Fruit fly (Drosophila melanogaster) whole organism, wandering third instar larva: ENCODE results near the gene AnxB11.

Experiments
- Abd-B ChIP-seq: fragments of >200 bp; optimal IDR thresholded peaks from 2 replicates; lab custom pipeline; 2017; ENCODE audit warnings: missing biosample characterization, missing genetic modification characterization
- CG9705 ChIP-seq: fragments of 200-800 bp; sonication (Bioruptor generic); optimal IDR thresholded peaks from 2 replicates; lab custom pipeline; 2018; ENCODE audit warnings: missing biosample characterization, mild to moderate bottlenecking, missing genetic modification characterization
- Dfd ChIP-seq: fragments of >200 bp; optimal IDR thresholded peaks from 2 replicates; lab custom pipeline; 2017; ENCODE audit warnings: missing biosample characterization, missing genetic modification characterization
- Dif ChIP-seq: fragments of 200-275, 200-300 bp; sonication (Bioruptor generic); optimal IDR thresholded peaks from 2 replicates; lab custom pipeline; 2018; ENCODE audit warnings: missing biosample characterization, missing genetic modification characterization; ENCODE audit not compliant: partially characterized antibody
- GATAd ChIP-seq: sonication (Bioruptor generic); optimal IDR thresholded peaks from 2 replicates; lab custom pipeline; 2016; ENCODE audit warnings: missing biosample characterization, missing genetic modification characterization
- Hr83 ChIP-seq: fragments of 200-300 bp; sonication (Bioruptor generic); optimal IDR thresholded peaks from 2 replicates; lab custom pipeline; 2016; ENCODE audit warnings: missing biosample characterization, mild to moderate bottlenecking, missing genetic modification characterization, moderate library complexity; ENCODE audit not compliant: poor library complexity, severe bottlenecking
- Myc ChIP-seq: fragments of >200 bp; optimal IDR thresholded peaks from 2 replicates; lab custom pipeline; 2017
- N ChIP-seq: fragments of >200 bp; optimal IDR thresholded peaks from 2 replicates; lab custom pipeline; 2018; ENCODE audit warnings: missing biosample characterization, missing external identifiers, missing genetic modification characterization
- OdsH ChIP-seq: fragments of 200-800 bp; sonication (Bioruptor generic); optimal IDR thresholded peaks from 2 replicates; lab custom pipeline; 2016; ENCODE audit warnings: missing biosample characterization, mild to moderate bottlenecking, missing genetic modification characterization
- Rel ChIP-seq, 2 experiments: fragments of 200-800 bp; sonication (Bioruptor generic) in 1 of 2; optimal IDR thresholded peaks; 2 replicates in 1 of 2; 3 replicates in 1 of 2; lab custom pipeline; 2016 to 2019; ENCODE audit warnings: mild to moderate bottlenecking in 2 of 2, missing biosample characterization in 2 of 2, missing genetic modification characterization in 2 of 2, moderate library complexity in 1 of 2
- Vsx2 ChIP-seq: fragments of 200-300, 225-300 bp; sonication (Bioruptor generic); optimal IDR thresholded peaks from 2 replicates; lab custom pipeline; 2018; ENCODE audit warnings: missing biosample characterization, missing genetic modification characterization; ENCODE audit not compliant: partially characterized antibody
- br ChIP-seq: fragments of 200-800 bp; sonication (Bioruptor generic); optimal IDR thresholded peaks from 2 replicates; lab custom pipeline; 2016; ENCODE audit warnings: missing biosample characterization, missing genetic modification characterization
- dl ChIP-seq, 2 experiments: fragments of 175-275, 200-275 bp in 1 of 2; fragments of 200-275 bp in 1 of 2; sonication (Bioruptor generic); optimal IDR thresholded peaks; lab custom pipeline; 2018; ENCODE audit warnings: mild to moderate bottlenecking in 2 of 2, missing biosample characterization in 2 of 2, missing genetic modification characterization in 2 of 2, moderate library complexity in 2 of 2; ENCODE audit not compliant: partially characterized antibody in 2 of 2, insufficient read depth in 1 of 2
- dmrt93B ChIP-seq: fragments of 200-800 bp; sonication (Bioruptor generic); optimal IDR thresholded peaks from 2 replicates; lab custom pipeline; 2018; ENCODE audit warnings: missing biosample characterization, mild to moderate bottlenecking, missing genetic modification characterization
- dsf ChIP-seq: sonication (Bioruptor generic); optimal IDR thresholded peaks from 2 replicates; lab custom pipeline; 2016; ENCODE audit warnings: missing biosample characterization, missing genetic modification characterization, borderline replicate concordance
- ey ChIP-seq: fragments of 200-800 bp; sonication (Bioruptor generic); optimal IDR thresholded peaks from 2 replicates; lab custom pipeline; 2016; ENCODE audit warnings: missing biosample characterization, missing genetic modification characterization
- foxo ChIP-seq, 2 experiments: fragments of 200-800 bp; sonication (Bioruptor generic); optimal IDR thresholded peaks; 2 replicates in 1 of 2; 3 replicates in 1 of 2; lab custom pipeline; 2016 to 2017; ENCODE audit warnings: missing biosample characterization in 2 of 2, missing genetic modification characterization in 2 of 2
- fru ChIP-seq: fragments of 200-800 bp; sonication (Bioruptor generic); optimal IDR thresholded peaks from 3 replicates; lab custom pipeline; 2016; ENCODE audit warnings: missing biosample characterization, mild to moderate bottlenecking, missing genetic modification characterization
- lola ChIP-seq: fragments of >200 bp; optimal IDR thresholded peaks from 2 replicates; lab custom pipeline; 2017; ENCODE audit warnings: missing biosample characterization, missing genetic modification characterization
- psq ChIP-seq: fragments of 200-800 bp; sonication (Bioruptor generic); optimal IDR thresholded peaks from 3 replicates; lab custom pipeline; 2017; ENCODE audit warnings: missing biosample characterization, mild to moderate bottlenecking, missing genetic modification characterization, moderate library complexity
- sage ChIP-seq: fragments of 200-800 bp; sonication (Bioruptor generic); optimal IDR thresholded peaks from 2 replicates; lab custom pipeline; 2016; ENCODE audit warnings: missing biosample characterization, mild to moderate bottlenecking, missing genetic modification characterization
- sv ChIP-seq: fragments of 200-800 bp; sonication (Bioruptor generic); optimal IDR thresholded peaks from 3 replicates; lab custom pipeline; 2016; ENCODE audit warnings: missing biosample characterization, missing genetic modification characterization
- usp ChIP-seq: fragments of >200 bp; optimal IDR thresholded peaks from 2 replicates; lab custom pipeline; 2017; ENCODE audit warnings: missing biosample characterization, missing genetic modification characterization
- woc ChIP-seq: sonication (Bioruptor generic); optimal IDR thresholded peaks from 2 replicates; lab custom pipeline; 2016; ENCODE audit warnings: missing biosample characterization, mild to moderate bottlenecking, missing genetic modification characterization

AnxB11 gene

DNA sequence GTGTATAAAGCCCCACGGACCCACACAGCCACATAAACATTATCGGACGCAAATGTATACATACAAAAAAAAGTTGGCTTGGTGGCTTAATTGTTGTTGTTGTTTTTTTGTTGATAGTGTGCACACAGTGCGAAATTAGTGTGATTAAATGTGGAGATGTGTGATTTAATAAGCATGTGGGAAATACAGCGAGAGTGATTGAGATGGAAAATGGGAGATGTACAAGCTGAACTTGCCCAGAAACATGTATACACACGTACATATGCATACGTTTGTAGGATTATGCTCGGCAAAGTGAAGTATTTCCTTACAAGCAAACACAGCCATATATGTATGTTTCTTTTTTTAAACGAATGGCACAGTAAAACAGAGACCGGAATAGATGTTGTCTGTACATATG, 48.5 kb downstream of the AnxB11 start:
- peak; percentile 10 for TF ChIP-seq OdsH
- TF ChIP-seq Dfd (GFP tag; lab: Kevin White, UChicago) = no peak
- no peak for TF ChIP-seq sv (GFP tag; lab: Kevin White, UChicago)
- TF ChIP-seq foxo (GFP tag; optimal IDR thresholded peaks at IDR 0.05; lab: Kevin White, UChicago) = no peak
- no peak for TF ChIP-seq sage (GFP tag; lab: Kevin White, UChicago)
- no peak for TF ChIP-seq ey (GFP tag; lab: Kevin White, UChicago)
- TF ChIP-seq psq = peak; percentile 19
- no peak for TF ChIP-seq Myc (lab: Kevin White, UChicago)
- TF ChIP-seq, all 38 proteins: peak for 2

DNA sequence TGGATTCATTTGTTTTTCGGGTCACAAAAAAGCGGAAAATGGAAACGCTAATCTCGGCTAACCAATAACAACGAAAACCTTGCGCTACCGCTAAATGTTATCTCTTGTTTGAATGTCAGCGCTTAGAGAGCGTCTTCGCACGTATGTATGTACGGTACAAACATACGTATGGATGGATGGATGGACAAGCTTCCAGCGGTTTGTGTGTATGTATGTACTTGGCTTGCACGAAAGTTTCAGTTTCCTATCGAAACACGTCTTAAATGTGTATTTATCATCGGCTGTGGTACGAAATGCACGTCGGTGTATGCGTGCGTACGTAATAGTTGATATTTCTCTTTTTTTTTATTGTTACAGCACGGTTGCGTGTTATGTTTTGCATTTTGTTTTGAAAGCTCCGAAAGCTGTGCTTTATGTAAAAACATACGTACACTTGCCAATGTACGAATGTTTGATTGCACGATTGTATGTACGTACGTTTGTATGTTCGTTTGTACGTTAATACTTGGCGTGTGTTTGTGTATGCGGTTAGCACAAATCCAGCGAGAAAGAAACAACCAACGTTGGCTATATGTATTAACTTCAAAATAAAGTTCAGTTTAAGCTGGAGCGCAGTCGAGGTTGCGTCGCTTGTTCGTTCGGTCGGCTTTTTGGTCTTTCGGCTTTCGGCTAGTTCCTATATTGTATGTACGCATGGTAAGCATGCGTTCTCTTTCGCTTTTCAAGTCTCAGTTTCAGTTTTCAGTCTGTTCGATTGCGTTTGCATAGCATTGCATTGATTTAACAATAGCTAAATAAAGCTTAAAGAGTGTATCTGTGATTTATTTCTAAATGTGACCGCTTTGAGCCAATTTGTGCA, 49.3 kb downstream of the AnxB11 start, which contains the start of gene Fur2:
Fur2 (plus strand) TSS at position 595 of the 859 bp plus-strand sequence.
- TF ChIP-seq CG9705 (GFP tag; lab: Kevin White, UChicago) (no peak), Dfd (GFP tag; lab: Kevin White, UChicago) (no peak), usp (no peak), fru (GFP tag; lab: Kevin White, UChicago) (no peak), Rel (GFP tag; optimal IDR thresholded peaks at IDR 0.05; lab: Kevin White, UChicago) (peak; percentile 9), Rel (tag; optimal IDR thresholded peaks at IDR 0.05; lab: Kevin White, UChicago) (no peak), dsf (GFP tag; lab: Kevin White, UChicago) (no peak), woc (GFP tag; lab: Kevin White, UChicago) (no peak)
- TF ChIP-seq, all 38 proteins: peak for 1

DNA sequence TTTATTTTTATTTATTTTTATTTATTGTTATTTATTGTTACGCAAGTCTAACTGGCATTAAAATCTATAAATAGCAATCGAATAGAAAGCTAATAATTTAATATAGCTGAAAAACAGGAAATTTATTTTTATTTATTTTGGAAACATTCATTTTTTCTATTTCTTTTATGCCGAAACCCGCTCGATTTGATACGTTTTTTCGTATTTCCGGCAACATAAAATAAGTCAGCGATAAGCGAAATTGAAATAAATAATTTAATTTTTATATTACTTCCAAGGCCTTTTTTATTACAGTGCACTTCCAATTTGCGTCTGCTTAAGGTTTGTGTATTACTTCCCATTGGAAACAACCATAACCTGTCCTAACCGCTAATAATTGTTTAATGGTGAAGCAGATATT, 50.1 kb downstream of the AnxB11 start:
- TF ChIP-seq sage (GFP tag; lab: Kevin White, UChicago) (peak; percentile 19), Hr83 (no peak), dl (GFP tag; optimal IDR thresholded peaks at IDR 0.05; lab: Kevin White, UChicago; ENCODE audit: insufficient read depth in 1 of 2, partially characterized antibody in 2 of 2) (no peak), CG9705 (GFP tag; lab: Kevin White, UChicago) (no peak), OdsH (peak; percentile 23), Rel (GFP tag; optimal IDR thresholded peaks at IDR 0.05; lab: Kevin White, UChicago) (no peak), Rel (tag; optimal IDR thresholded peaks at IDR 0.05; lab: Kevin White, UChicago) (no peak), fru (GFP tag; lab: Kevin White, UChicago) (peak; percentile 13)

DNA sequence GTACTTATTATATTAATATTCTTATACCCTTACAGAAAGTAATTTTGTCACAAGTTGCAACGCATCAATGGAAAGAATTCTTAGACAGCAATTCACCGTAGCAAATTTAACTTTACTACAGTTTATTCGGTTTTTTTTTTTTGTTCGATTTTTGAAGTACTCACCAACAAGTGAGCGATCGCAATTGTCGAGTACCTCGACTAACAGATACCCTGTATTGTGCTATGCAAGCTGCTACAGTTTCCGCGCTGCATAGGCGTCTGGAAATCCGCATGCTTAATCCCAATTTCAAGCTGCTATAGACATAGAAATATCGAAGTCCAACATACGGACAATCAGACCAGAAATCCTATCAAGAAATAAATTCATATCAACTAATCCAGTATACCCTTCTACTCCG, 53.5 kb downstream of the AnxB11 start:
- TF ChIP-seq Vsx2 = no peak
- no peak for TF ChIP-seq N (GFP tag; lab: Kevin White, UChicago)
- TF ChIP-seq lola (GFP tag; lab: Kevin White, UChicago) = no peak
- TF ChIP-seq ey (GFP tag; lab: Kevin White, UChicago) = no peak
- TF ChIP-seq dmrt93B (GFP tag; lab: Kevin White, UChicago) = no peak
- TF ChIP-seq fru (GFP tag; lab: Kevin White, UChicago) = no peak
- TF ChIP-seq Dif (GFP tag; lab: Kevin White, UChicago) = no peak
- TF ChIP-seq woc (GFP tag; lab: Kevin White, UChicago) = no peak
- no peak for TF ChIP-seq br (GFP tag; lab: Kevin White, UChicago)
- TF ChIP-seq Dfd (GFP tag; lab: Kevin White, UChicago) = no peak
- no peak for TF ChIP-seq sv (GFP tag; lab: Kevin White, UChicago)
- TF ChIP-seq usp = no peak
- no peak for TF ChIP-seq Myc (lab: Kevin White, UChicago)
- no peak for TF ChIP-seq GATAd (GFP tag; lab: Kevin White, UChicago)
- no peak for TF ChIP-seq Rel (GFP tag; optimal IDR thresholded peaks at IDR 0.05; lab: Kevin White, UChicago)
- no peak for TF ChIP-seq Rel (tag; optimal IDR thresholded peaks at IDR 0.05; lab: Kevin White, UChicago)
- no peak for TF ChIP-seq Abd-B (GFP tag; lab: Kevin White, UChicago)
